Worm (Caenorhabditis elegans): ENCODE measurements around the gene T02C5.1.

DNA sequence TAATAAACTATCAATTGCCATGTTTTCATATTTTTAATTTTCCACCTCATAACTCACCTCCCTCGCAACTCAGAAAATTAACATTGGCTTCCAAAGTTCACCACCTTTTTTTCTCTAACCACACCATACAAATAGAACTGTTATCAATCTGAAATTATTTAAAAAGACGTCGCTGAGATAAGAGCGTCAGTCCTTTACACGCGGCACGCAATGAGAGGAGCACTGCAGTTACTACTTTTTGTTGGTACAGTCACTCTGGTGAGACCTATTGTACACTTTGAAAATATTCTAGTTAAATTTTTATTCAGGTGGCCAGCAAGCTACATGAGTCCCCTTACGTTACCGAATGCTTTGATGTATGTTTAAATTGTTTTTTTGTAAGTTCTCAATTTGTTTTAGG is at the start of gene T02C5.1:
- no peak for TF ChIP-seq dpl-1 (GFP tag; optimal IDR thresholded peaks at IDR 0.05)
- TF ChIP-seq fkh-10 (GFP tag; optimal IDR thresholded peaks at IDR 0.05): no peak
- no peak for TF ChIP-seq nhr-77 (tag; optimal IDR thresholded peaks at IDR 0.05)
- TF ChIP-seq aha-1 (tag): no peak
- no peak for TF ChIP-seq gei-8 (GFP tag; optimal IDR thresholded peaks at IDR 0.05)
- TF ChIP-seq ceh-44 (GFP tag; IDR thresholded peaks at IDR 0.05): no peak
- no peak for TF ChIP-seq pha-4 (GFP tag; IDR thresholded peaks at IDR 0.05)
- no peak for TF ChIP-seq pha-4 (tag; optimal IDR thresholded peaks at IDR 0.05)
- no peak for TF ChIP-seq zfp-2 (tag; optimal IDR thresholded peaks at IDR 0.05)

Data from whole organism, L4 larva.